Fruit fly (Drosophila melanogaster) whole organism, embryonic: ENCODE measurements around the gene Liprin-beta.

Experiments used
- CG11085 ChIP-seq: fragments of 200-800 bp; sonication (Bioruptor generic); IDR thresholded peaks from 2 replicates; pipeline ENCODE4 v1.3.6; 2022; ENCODE audit warnings: missing biosample characterization, missing genetic modification characterization
- CG12769 ChIP-seq: fragments of 200-800 bp; sonication (Bioruptor generic); optimal IDR thresholded peaks from 2 replicates; lab custom pipeline; 2019; ENCODE audit warnings: missing biosample characterization, mild to moderate bottlenecking, missing genetic modification characterization, moderate library complexity
- D19B ChIP-seq: fragments of 200-800 bp; sonication (Bioruptor generic); optimal IDR thresholded peaks from 2 replicates; lab custom pipeline; 2017; ENCODE audit warnings: missing biosample characterization, mild to moderate bottlenecking, missing genetic modification characterization
- kay ChIP-seq: fragments of 200-800 bp; sonication (Bioruptor generic); optimal IDR thresholded peaks from 2 replicates; lab custom pipeline; 2016; ENCODE audit warnings: missing biosample characterization, missing genetic modification characterization

The Liprin-beta gene

DNA sequence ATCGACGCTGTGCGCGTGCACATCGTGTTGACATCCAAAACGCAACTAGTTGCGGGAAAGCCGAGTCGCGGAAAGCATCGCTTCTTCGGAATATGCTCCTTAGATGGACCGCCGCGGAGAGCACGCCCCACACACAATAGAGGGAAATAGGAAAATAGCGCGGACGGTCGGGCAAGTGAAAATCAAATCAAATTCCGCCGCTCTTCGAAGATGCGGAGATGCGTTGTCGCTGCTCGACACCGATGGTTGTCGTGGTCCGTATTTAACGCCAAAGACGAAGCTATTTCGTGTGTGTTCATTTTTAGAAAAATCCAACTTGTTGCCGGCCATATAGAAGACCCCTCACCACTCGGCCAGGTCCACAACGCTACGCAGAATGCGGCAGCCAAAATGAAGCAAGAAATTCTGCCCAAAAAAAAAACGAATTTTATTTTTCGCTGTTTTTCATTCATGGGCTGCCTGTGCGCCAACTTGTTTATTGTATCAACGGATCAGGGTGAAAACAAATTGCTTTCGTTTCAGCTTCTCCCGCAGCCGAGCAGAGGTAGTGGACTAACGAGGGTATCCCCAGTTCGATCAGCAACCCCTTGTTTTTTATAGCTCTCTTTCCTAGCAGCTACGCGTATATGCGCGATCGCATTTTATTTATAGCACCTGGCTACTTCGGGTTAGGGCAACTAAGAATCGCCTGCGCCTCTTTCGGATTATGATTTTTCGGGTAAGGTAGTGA is 6.7 kb downstream of the Liprin-beta start, which contains the start of gene CG10710 (continued):
- TF ChIP-seq CG11085, result no peak
- peak; percentile 63 for TF ChIP-seq D19B (GFP tag; lab: Kevin White, UChicago)
- peak; percentile 76 for TF ChIP-seq CG12769 (tag; lab: Kevin White, UChicago)
- TF ChIP-seq kay (GFP tag; lab: Kevin White, UChicago), result no peak
